Worm (Caenorhabditis elegans): ENCODE data around the gene lgc-11.

Gene lgc-11

DNA sequence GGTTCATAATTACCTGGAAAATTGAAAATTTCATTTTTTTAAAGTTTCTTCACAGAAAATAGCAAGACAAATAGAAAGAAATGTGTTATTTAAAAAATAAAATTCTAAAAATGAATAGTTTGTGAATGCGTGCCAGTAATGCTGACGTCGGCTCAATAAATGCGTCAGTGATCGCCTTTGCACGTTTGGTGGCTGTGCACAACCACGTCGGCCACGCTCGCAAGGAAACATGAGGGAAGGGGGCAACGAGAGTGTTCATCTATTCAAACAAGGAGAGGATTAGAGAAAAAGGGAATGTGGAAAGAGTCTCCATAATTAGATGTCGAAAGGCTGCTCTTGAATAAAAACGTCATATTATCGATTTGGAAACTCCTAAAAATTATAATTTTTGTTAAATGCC lies 5.5 kb downstream of the lgc-11 start, which contains the start of gene uggt-1 (continued):
- no peak for TF ChIP-seq ccch-3 (GFP tag; optimal IDR thresholded peaks at IDR 0.05)
- TF ChIP-seq sdz-38 (tag; optimal IDR thresholded peaks at IDR 0.05), result no peak
- TF ChIP-seq ztf-6 (GFP tag; IDR thresholded peaks at IDR 0.05), result no peak
- no peak for TF ChIP-seq fkh-3 (tag; optimal IDR thresholded peaks at IDR 0.05)
- TF ChIP-seq bed-2 (GFP tag; IDR thresholded peaks at IDR 0.05), result no peak
- peak; percentile 22 for TF ChIP-seq B0035.1 (tag; optimal IDR thresholded peaks at IDR 0.05)
- no peak for TF ChIP-seq lsy-27 (tag; optimal IDR thresholded peaks at IDR 0.05; ENCODE audit: borderline replicate concordance, insufficient read depth)
- no peak for TF ChIP-seq lin-54 (GFP tag; optimal IDR thresholded peaks at IDR 0.05)
- TF ChIP-seq hmg-20 (GFP tag; IDR thresholded peaks at IDR 0.05), result 0 out of 2 replicates have a peak, but pooled peaks have one; percentile 44
- TF ChIP-seq lir-1 (GFP tag; conservative IDR thresholded peaks at IDR 0.05), result peak; percentile 64; the same call in 1 of the 2 replicates
- TF ChIP-seq ceh-27 (GFP tag; optimal IDR thresholded peaks at IDR 0.05), result peak; percentile 80
- no peak for TF ChIP-seq hsf-1 (GFP tag; IDR thresholded peaks at IDR 0.05)
- TF ChIP-seq Y53G8AR.9 (GFP tag; conservative IDR thresholded peaks at IDR 0.05), result no peak
- no peak for TF ChIP-seq F57A8.1 (GFP tag; optimal IDR thresholded peaks at IDR 0.05)
- no peak for TF ChIP-seq ztf-25 (GFP tag; IDR thresholded peaks at IDR 0.05)
- peak; percentile 54 for TF ChIP-seq nfyb-1 (GFP tag; IDR thresholded peaks at IDR 0.05)
- TF ChIP-seq lin-26 (GFP tag; IDR thresholded peaks at IDR 0.05), result no peak
- no peak for TF ChIP-seq nhr-120 (GFP tag; IDR thresholded peaks at IDR 0.05)
- TF ChIP-seq F52B5.7 (tag; optimal IDR thresholded peaks at IDR 0.05), result no peak
- TF ChIP-seq cebp-2 (GFP tag; IDR thresholded peaks at IDR 0.05), result no peak
- TF ChIP-seq ekl-4 (GFP tag; IDR thresholded peaks at IDR 0.05), result 0 out of 2 replicates have a peak, but pooled peaks have one; percentile 42
- TF ChIP-seq ztf-22 (GFP tag; optimal IDR thresholded peaks at IDR 0.05), result no peak
- no peak for TF ChIP-seq F55B11.4 (tag; optimal IDR thresholded peaks at IDR 0.05; ENCODE audit: borderline replicate concordance, insufficient read depth)
- peak; percentile 83 for TF ChIP-seq K12H6.12 (tag; optimal IDR thresholded peaks at IDR 0.05)
- peak; percentile 92 for TF ChIP-seq lin-40 (tag; optimal IDR thresholded peaks at IDR 0.05)
- no peak for TF ChIP-seq nfya-1 (tag; optimal IDR thresholded peaks at IDR 0.05; ENCODE audit: borderline replicate concordance, insufficient read depth)
- TF ChIP-seq athp-1 (tag; optimal IDR thresholded peaks at IDR 0.05), result no peak
- TF ChIP-seq egl-18 (GFP tag; IDR thresholded peaks at IDR 0.05), result 0 out of 2 replicates have a peak, but pooled peaks have one; percentile 46
- TF ChIP-seq nhr-179 (tag; optimal IDR thresholded peaks at IDR 0.05), result no peak
- TF ChIP-seq attf-3 (GFP tag; conservative IDR thresholded peaks at IDR 0.05), result no peak
- no peak for TF ChIP-seq F57C9.4 (tag; optimal IDR thresholded peaks at IDR 0.05)
- no peak for TF ChIP-seq let-526 (GFP tag; IDR thresholded peaks at IDR 0.05)
- TF ChIP-seq C17E4.6 (GFP tag; IDR thresholded peaks at IDR 0.05), result 0 out of 2 replicates have a peak, but pooled peaks have one; percentile 33
- TF ChIP-seq attf-6 (GFP tag; IDR thresholded peaks at IDR 0.05), result no peak
- no peak for TF ChIP-seq egl-44 (GFP tag; IDR thresholded peaks at IDR 0.05)
- TF ChIP-seq mxl-1 (tag; optimal IDR thresholded peaks at IDR 0.05), result no peak
- TF ChIP-seq tlf-1 (GFP tag; optimal IDR thresholded peaks at IDR 0.05), result peak; percentile 31
- TF ChIP-seq nhr-80 (tag; optimal IDR thresholded peaks at IDR 0.05), result peak; percentile 97
- 0 out of 2 replicates have a peak, but pooled peaks have one; percentile 48 for TF ChIP-seq madf-3 (GFP tag; IDR thresholded peaks at IDR 0.05)
- no peak for TF ChIP-seq F10E7.11 (tag; optimal IDR thresholded peaks at IDR 0.05)
- no peak for TF ChIP-seq egrh-3 (GFP tag; IDR thresholded peaks at IDR 0.05)
- no peak for TF ChIP-seq Y53F4B.3 (GFP tag; IDR thresholded peaks at IDR 0.05)
- no peak for TF ChIP-seq ceh-58 (GFP tag; IDR thresholded peaks at IDR 0.05)
- TF ChIP-seq C06A6.2 (GFP tag; conservative IDR thresholded peaks at IDR 0.05), result no peak
- no peak for TF ChIP-seq hlh-12 (tag; optimal IDR thresholded peaks at IDR 0.05)
- TF ChIP-seq F37B4.10 (GFP tag; IDR thresholded peaks at IDR 0.05), result no peak
- TF ChIP-seq Y56A3A.18 (GFP tag; IDR thresholded peaks at IDR 0.05), result 0 out of 2 replicates have a peak, but pooled peaks have one; percentile 69
- TF ChIP-seq ZK185.1 (tag; optimal IDR thresholded peaks at IDR 0.05; ENCODE audit: poor library complexity, severe bottlenecking), result peak; percentile 88
